Fruit fly (Drosophila melanogaster) whole organism, pupa: ENCODE measurements around the gene ro.

Experiments used
- CG12605 ChIP-seq: fragments of 200-800 bp; sonication (Bioruptor generic); IDR thresholded peaks from 2 replicates; pipeline ENCODE4 v1.3.6; 2022; ENCODE audit warnings: missing biosample characterization, missing genetic modification characterization
- CG15710 ChIP-seq: fragments of 200-800 bp; sonication (Bioruptor generic); optimal IDR thresholded peaks from 2 replicates; lab custom pipeline; 2018; ENCODE audit warnings: missing biosample characterization, mild to moderate bottlenecking, missing genetic modification characterization, moderate library complexity
- CG32121 ChIP-seq: fragments of 200-800 bp; sonication (Bioruptor generic); IDR thresholded peaks from 2 replicates; pipeline ENCODE4 v1.3.6; 2022; ENCODE audit warnings: missing biosample characterization, missing genetic modification characterization
- CG4496 ChIP-seq: fragments of 200-800 bp; sonication (Bioruptor generic); IDR thresholded peaks from 3 replicates; pipeline ENCODE4 v1.3.6; 2022; ENCODE audit warnings: missing biosample characterization, missing genetic modification characterization
- CG9948 ChIP-seq: fragments of 200-800 bp; sonication (Bioruptor generic); optimal IDR thresholded peaks from 2 replicates; lab custom pipeline; 2018; ENCODE audit warnings: missing biosample characterization, mild to moderate bottlenecking, missing genetic modification characterization, moderate library complexity
- EcR ChIP-seq: fragments of 200-800 bp; sonication (Bioruptor generic); optimal IDR thresholded peaks from 3 replicates; lab custom pipeline; 2019; ENCODE audit warnings: missing biosample characterization, missing genetic modification characterization, mild to moderate bottlenecking, moderate library complexity, missing genetic modification reagents
- Ets98B ChIP-seq: fragments of 200-800 bp; sonication (Bioruptor generic); IDR thresholded peaks from 2 replicates; pipeline ENCODE4 v1.3.6; 2022; ENCODE audit warnings: missing biosample characterization, missing genetic modification characterization
- rn ChIP-seq: fragments of 200-800 bp; sonication (Bioruptor generic); IDR thresholded peaks from 2 replicates; pipeline ENCODE4 v1.3.6; 2022; ENCODE audit warnings: missing biosample characterization, missing genetic modification characterization

DNA sequence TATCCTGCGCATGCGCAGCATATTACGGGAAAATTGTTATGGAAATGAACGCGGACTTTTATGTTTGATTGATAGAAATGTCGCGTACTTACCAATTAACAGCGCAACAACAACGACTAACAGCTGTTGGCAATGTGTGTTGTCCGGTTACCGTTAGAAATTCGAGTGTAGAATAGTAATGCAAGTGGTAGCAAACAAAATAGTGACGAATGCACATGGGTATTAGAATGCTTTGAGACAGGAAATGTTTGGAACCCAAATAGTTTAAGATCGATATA is 2.0 kb upstream of the ro start:
- TF ChIP-seq CG32121, result no peak
- TF ChIP-seq Ets98B (GFP tag; lab: Robert Waterston, UW), result no peak
- no peak for TF ChIP-seq CG15710 (tag; lab: Kevin White, UChicago)
- TF ChIP-seq CG9948 (tag; lab: Kevin White, UChicago), result no peak
- TF ChIP-seq rn (GFP tag; lab: Robert Waterston, UW), result no peak
- no peak for TF ChIP-seq CG12605
- TF ChIP-seq CG4496, result 0 out of 3 replicates have a peak, but pooled peaks have one; percentile 16
- TF ChIP-seq EcR (GFP tag; lab: Kevin White, UChicago), result no peak
